Worm (Caenorhabditis elegans): ENCODE measurements around the gene F48G7.4.

DNA sequence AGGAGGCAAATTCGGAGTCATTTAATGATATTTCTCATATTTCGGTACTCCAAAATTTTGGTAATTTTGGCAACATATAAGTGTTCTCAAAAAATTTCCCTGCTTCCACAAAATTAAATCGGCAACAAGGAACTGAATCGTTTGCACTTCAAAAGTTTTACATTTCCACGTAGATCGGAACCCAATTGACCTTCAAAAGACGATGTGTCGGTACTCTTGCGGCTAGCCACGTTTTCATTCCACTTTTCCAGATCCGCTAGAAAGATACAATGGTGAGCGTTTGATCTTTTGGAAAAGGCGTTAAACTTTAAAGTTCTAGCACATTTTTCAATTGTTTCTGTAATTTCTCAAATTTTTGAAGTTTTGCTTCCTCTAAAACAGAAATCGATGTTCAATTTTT lies 22.3 kb upstream of the F48G7.4 start:
- TF ChIP-seq unc-86 (tag; optimal IDR thresholded peaks at IDR 0.05) = no peak
- TF ChIP-seq unc-62 (GFP tag; optimal IDR thresholded peaks at IDR 0.05) = no peak
- no peak for TF ChIP-seq fkh-4 (tag; optimal IDR thresholded peaks at IDR 0.05; ENCODE audit: borderline replicate concordance)
- no peak for TF ChIP-seq nhr-90 (tag; optimal IDR thresholded peaks at IDR 0.05; ENCODE audit: poor library complexity)
- TF ChIP-seq unc-30 (tag; optimal IDR thresholded peaks at IDR 0.05) = no peak
- TF ChIP-seq egl-27 (tag; optimal IDR thresholded peaks at IDR 0.05) = no peak
- TF ChIP-seq ztf-4 (tag; optimal IDR thresholded peaks at IDR 0.05) = no peak
- no peak for TF ChIP-seq ces-1 (GFP tag; optimal IDR thresholded peaks at IDR 0.05)
- TF ChIP-seq jun-1 (tag; optimal IDR thresholded peaks at IDR 0.05) = no peak
- TF ChIP-seq sup-37 (GFP tag; optimal IDR thresholded peaks at IDR 0.05) = no peak
- TF ChIP-seq ztf-11 (tag; optimal IDR thresholded peaks at IDR 0.05) = no peak

All from whole organism, L1 larva.